Worm (Caenorhabditis elegans) whole organism, L4 larva: ENCODE data around the gene C49F8.15.

Experiments
- F37D6.2 ChIP-seq: sonication (generic microtip); optimal IDR thresholded peaks from 2 replicates; lab custom pipeline; 2016; ENCODE audit warnings: mild to moderate bottlenecking, missing genetic modification characterization, missing compliant biosample characterization
- R02D3.7 ChIP-seq: fragments of 150-350 bp; sonication (generic microtip); optimal IDR thresholded peaks from 3 replicates; lab custom pipeline; 2014; ENCODE audit warnings: missing biosample characterization, missing genetic modification characterization
- T20F7.1 ChIP-seq: fragments of 200-800 bp; sonication (Bioruptor generic); optimal IDR thresholded peaks from 2 replicates; lab custom pipeline; 2018; ENCODE audit warnings: mild to moderate bottlenecking, missing genetic modification characterization, missing compliant biosample characterization
- Y75B8A.6 ChIP-seq: fragments of 200-800 bp; sonication (Bioruptor generic); IDR thresholded peaks from 2 replicates; pipeline ENCODE4 v1.3.6; 2022; ENCODE audit warnings: missing genetic modification reagents, missing genetic modification characterization, missing compliant biosample characterization
- aha-1 ChIP-seq: fragments of 150-350 bp; peaks from one replicate; lab custom pipeline; 2014; ENCODE audit warnings: missing biosample characterization, missing genetic modification characterization
- ama-1 ChIP-seq: fragments of 150-350 bp; optimal IDR thresholded peaks from 2 replicates; lab custom pipeline; 2014; ENCODE audit warnings: inconsistent platforms, mixed read lengths
- arid-1 ChIP-seq: fragments of 200-800 bp; sonication (Bioruptor generic); conservative IDR thresholded peaks from 2 replicates; pipeline ENCODE4 v1.3.6; 2022; ENCODE audit warnings: missing genetic modification reagents, missing genetic modification characterization, missing compliant biosample characterization
- ceh-44 ChIP-seq: fragments of 200-800 bp; sonication (Bioruptor generic); IDR thresholded peaks from 2 replicates; pipeline ENCODE4 v1.3.6; 2022; ENCODE audit warnings: missing genetic modification reagents, missing genetic modification characterization, missing compliant biosample characterization
- ceh-82 ChIP-seq: sonication (generic microtip); optimal IDR thresholded peaks from 2 replicates; lab custom pipeline; 2017; ENCODE audit warnings: missing biosample characterization, missing genetic modification characterization
- cey-2 ChIP-seq: sonication (generic microtip); optimal IDR thresholded peaks from 3 replicates; lab custom pipeline; 2017; ENCODE audit warnings: missing genetic modification characterization, mild to moderate bottlenecking, missing compliant biosample characterization, antibody characterized with exemption, borderline replicate concordance; ENCODE audit not compliant: insufficient read depth
- ctbp-1 ChIP-seq: fragments of 200-800 bp; sonication (Bioruptor generic); IDR thresholded peaks from 2 replicates; pipeline ENCODE4 v1.3.6; 2022; ENCODE audit warnings: missing genetic modification reagents, missing genetic modification characterization, missing compliant biosample characterization
- daf-16 ChIP-seq, 3 experiments: sonication (generic microtip); optimal IDR thresholded peaks; 2 replicates each; lab custom pipeline; 2016 to 2017; ENCODE audit warnings: missing genetic modification characterization in 3 of 3, missing genetic modification reagents in 3 of 3, mild to moderate bottlenecking in 2 of 3, missing compliant biosample characterization in 2 of 3, missing biosample characterization in 1 of 3, moderate library complexity in 1 of 3
- daf-8 ChIP-seq: fragments of 200-800 bp; sonication (Bioruptor generic); IDR thresholded peaks from 2 replicates; pipeline ENCODE4 v1.3.6; 2022; ENCODE audit warnings: missing genetic modification characterization, missing compliant biosample characterization
- dmd-6 ChIP-seq: fragments of 200-800 bp; sonication (Bioruptor generic); IDR thresholded peaks from 2 replicates; pipeline ENCODE4 v1.3.6; 2022; ENCODE audit warnings: missing genetic modification reagents, missing genetic modification characterization, missing compliant biosample characterization
- dmd-9 ChIP-seq: fragments of 200-800 bp; sonication (Bioruptor generic); IDR thresholded peaks from 2 replicates; pipeline ENCODE4 v1.3.6; 2022; ENCODE audit warnings: missing genetic modification reagents, missing genetic modification characterization, missing compliant biosample characterization
- dpl-1 ChIP-seq: fragments of 150-350 bp; optimal IDR thresholded peaks from 2 replicates; lab custom pipeline; 2014; ENCODE audit warnings: missing biosample characterization, missing genetic modification reagents, missing genetic modification characterization
- dve-1 ChIP-seq: sonication (generic microtip); optimal IDR thresholded peaks from 2 replicates; lab custom pipeline; 2017; ENCODE audit warnings: antibody characterized with exemption, mild to moderate bottlenecking, missing genetic modification characterization, missing compliant biosample characterization; ENCODE audit not compliant: insufficient read depth
- egl-43 ChIP-seq: fragments of 200-800 bp; sonication (Bioruptor generic); IDR thresholded peaks from 2 replicates; pipeline ENCODE4 v1.3.6; 2022; ENCODE audit warnings: missing genetic modification reagents, missing genetic modification characterization, missing compliant biosample characterization
- fkh-10 ChIP-seq: fragments of 150-350 bp; optimal IDR thresholded peaks from 2 replicates; lab custom pipeline; 2014; ENCODE audit warnings: missing biosample characterization, missing genetic modification reagents, missing genetic modification characterization
- hif-1 ChIP-seq, 2 experiments: sonication (generic microtip); optimal IDR thresholded peaks; 2 replicates each; lab custom pipeline; 2016 to 2017; ENCODE audit warnings: missing compliant biosample characterization in 2 of 2, missing genetic modification characterization in 2 of 2, missing genetic modification reagents in 2 of 2, missing genotype in 2 of 2, mild to moderate bottlenecking in 1 of 2
- hlh-11 ChIP-seq: fragments of 200-800 bp; sonication (Bioruptor generic); optimal IDR thresholded peaks from 2 replicates; lab custom pipeline; 2018; ENCODE audit warnings: mild to moderate bottlenecking, missing genetic modification characterization, missing compliant biosample characterization
- hlh-30 ChIP-seq: sonication (generic microtip); optimal IDR thresholded peaks from 2 replicates; lab custom pipeline; 2017; ENCODE audit warnings: antibody characterized with exemption, mild to moderate bottlenecking, missing genetic modification characterization, missing compliant biosample characterization; ENCODE audit not compliant: insufficient read depth
- lin-1 ChIP-seq: fragments of 200-800 bp; sonication (Bioruptor generic); IDR thresholded peaks from 2 replicates; pipeline ENCODE4 v1.3.6; 2022; ENCODE audit warnings: missing genetic modification reagents, missing genetic modification characterization, missing compliant biosample characterization
- lin-15B ChIP-seq: fragments of 150-350 bp; sonication (generic microtip); optimal IDR thresholded peaks from 3 replicates; lab custom pipeline; 2014; ENCODE audit warnings: missing biosample characterization, missing genetic modification characterization
- lin-29 ChIP-seq: fragments of 200-800 bp; sonication (Bioruptor generic); IDR thresholded peaks from 2 replicates; pipeline ENCODE4 v1.3.6; 2022; ENCODE audit warnings: missing genetic modification reagents, missing genetic modification characterization, missing compliant biosample characterization
- lsy-2 ChIP-seq, 2 experiments: fragments of 150-350 bp in 1 of 2; sonication (generic microtip) in 1 of 2; optimal IDR thresholded peaks; 2 replicates each; lab custom pipeline; 2014 to 2017; ENCODE audit warnings: missing biosample characterization in 2 of 2, missing genetic modification characterization in 2 of 2
- madf-9 ChIP-seq: fragments of 200-800 bp; sonication (Bioruptor generic); conservative IDR thresholded peaks from 2 replicates; pipeline ENCODE4 v1.3.6; 2022; ENCODE audit warnings: missing genetic modification reagents, missing genetic modification characterization, missing compliant biosample characterization
- mdl-1 ChIP-seq, 2 experiments: fragments of 150-350 bp in 1 of 2; sonication (generic microtip) in 1 of 2; optimal IDR thresholded peaks; 2 replicates each; lab custom pipeline; 2014 to 2017; ENCODE audit warnings: missing biosample characterization in 2 of 2, missing genetic modification characterization in 2 of 2
- mes-2 ChIP-seq: sonication (generic microtip); optimal IDR thresholded peaks from 2 replicates; lab custom pipeline; 2016; ENCODE audit warnings: missing genotype, mild to moderate bottlenecking, missing genetic modification characterization, missing compliant biosample characterization; ENCODE audit not compliant: poor library complexity, severe bottlenecking
- nhr-102 ChIP-seq: sonication (generic microtip); optimal IDR thresholded peaks from 2 replicates; lab custom pipeline; 2016; ENCODE audit warnings: mild to moderate bottlenecking, missing genetic modification characterization, moderate library complexity, missing compliant biosample characterization
- nhr-111 ChIP-seq: fragments of 200-800 bp; sonication (Bioruptor generic); optimal IDR thresholded peaks from 2 replicates; lab custom pipeline; 2018; ENCODE audit warnings: mild to moderate bottlenecking, missing genetic modification characterization, missing compliant biosample characterization
- nhr-237 ChIP-seq: sonication (generic microtip); optimal IDR thresholded peaks from 2 replicates; lab custom pipeline; 2017; ENCODE audit warnings: missing biosample characterization, missing genetic modification characterization
- nhr-28 ChIP-seq: fragments of 150-350 bp; optimal IDR thresholded peaks from 2 replicates; lab custom pipeline; 2014; ENCODE audit warnings: missing biosample characterization, missing genetic modification characterization
- nhr-41 ChIP-seq: fragments of 200-800 bp; sonication (Bioruptor generic); IDR thresholded peaks from 2 replicates; pipeline ENCODE4 v1.3.6; 2022; ENCODE audit warnings: missing genetic modification reagents, missing genetic modification characterization, missing compliant biosample characterization
- nhr-42 ChIP-seq: fragments of 200-800 bp; sonication (Bioruptor generic); IDR thresholded peaks from 2 replicates; pipeline ENCODE4 v1.3.6; 2022; ENCODE audit warnings: missing genetic modification characterization, missing compliant biosample characterization
- nhr-48 ChIP-seq: sonication (generic microtip); optimal IDR thresholded peaks from 2 replicates; lab custom pipeline; 2016; ENCODE audit warnings: mild to moderate bottlenecking, missing genetic modification characterization, missing compliant biosample characterization
- nhr-77 ChIP-seq: fragments of 150-350 bp; optimal IDR thresholded peaks from 2 replicates; lab custom pipeline; 2014; ENCODE audit warnings: missing biosample characterization, missing genetic modification characterization
- pha-4 ChIP-seq, 2 experiments: fragments of 150-350 bp in 1 of 2; fragments of 200-800 bp in 1 of 2; sonication (Bioruptor generic) in 1 of 2; IDR thresholded peaks in 1 of 2; optimal IDR thresholded peaks in 1 of 2; 2 replicates each; pipeline versions ENCODE4 v1.3.6 to Lab custom; 2014 to 2022; ENCODE audit warnings: missing genetic modification characterization in 2 of 2, missing genetic modification reagents in 2 of 2, missing biosample characterization in 1 of 2, missing compliant biosample characterization in 1 of 2
- pqm-1 ChIP-seq: sonication (generic microtip); optimal IDR thresholded peaks from 2 replicates; lab custom pipeline; 2017; ENCODE audit warnings: missing biosample characterization, missing genetic modification characterization
- saeg-2 ChIP-seq: fragments of 200-800 bp; sonication (Bioruptor generic); IDR thresholded peaks from 2 replicates; pipeline ENCODE4 v1.3.6; 2022; ENCODE audit warnings: missing genetic modification reagents, missing genetic modification characterization, missing compliant biosample characterization
- tag-97 ChIP-seq: fragments of 200-800 bp; sonication (Bioruptor generic); IDR thresholded peaks from 2 replicates; pipeline ENCODE4 v1.3.6; 2022; ENCODE audit warnings: missing genetic modification characterization, missing compliant biosample characterization
- tra-1 ChIP-seq: fragments of 200-800 bp; sonication (Bioruptor generic); IDR thresholded peaks from 2 replicates; pipeline ENCODE4 v1.3.6; 2022; ENCODE audit warnings: missing genetic modification reagents, missing genetic modification characterization, missing compliant biosample characterization
- unc-62 ChIP-seq, 3 experiments: fragments of 150-350 bp in 1 of 3; sonication (generic microtip); optimal IDR thresholded peaks in 2 of 3; peaks in 1 of 3; 1 replicate in 1 of 3; 2 replicates in 2 of 3; lab custom pipeline; 2014 to 2017; ENCODE audit warnings: missing biosample characterization in 3 of 3, missing genetic modification characterization in 3 of 3, missing genetic modification reagents in 3 of 3, missing genotype in 1 of 3
- vab-7 ChIP-seq: fragments of 200-800 bp; sonication (Bioruptor generic); IDR thresholded peaks from 2 replicates; pipeline ENCODE4 v1.3.6; 2022; ENCODE audit warnings: missing genetic modification reagents, missing genetic modification characterization, missing compliant biosample characterization
- zfp-2 ChIP-seq: sonication (generic microtip); optimal IDR thresholded peaks from 2 replicates; lab custom pipeline; 2016; ENCODE audit warnings: mild to moderate bottlenecking, missing genetic modification characterization, missing compliant biosample characterization
- zfp-3 ChIP-seq: fragments of 200-800 bp; sonication (Bioruptor generic); conservative IDR thresholded peaks from 2 replicates; pipeline ENCODE4 v1.3.6; 2022; ENCODE audit warnings: missing genetic modification reagents, missing genetic modification characterization, missing compliant biosample characterization
- zip-11 ChIP-seq: fragments of 200-800 bp; sonication (Bioruptor generic); IDR thresholded peaks from 2 replicates; pipeline ENCODE4 v1.3.6; 2022; ENCODE audit warnings: missing genetic modification characterization, missing compliant biosample characterization
- zip-2 ChIP-seq: fragments of 150-350 bp; optimal IDR thresholded peaks from 2 replicates; lab custom pipeline; 2014; ENCODE audit warnings: missing biosample characterization, missing genetic modification characterization
- ztf-7 ChIP-seq: fragments of 150-350 bp; optimal IDR thresholded peaks from 2 replicates; lab custom pipeline; 2014; ENCODE audit warnings: missing biosample characterization, missing genetic modification characterization

The C49F8.15 gene

ce11 chrX:13360632-13361031 lies 1.8 kb downstream of the C49F8.15 start:
- TF ChIP-seq nhr-41 (GFP tag; lab: Robert Waterston, UW) = no peak
- no peak for TF ChIP-seq lin-15B (tag; lab: Kevin White, UChicago)
- TF ChIP-seq nhr-48 (tag; lab: Kevin White, UChicago) = peak; percentile 85
- TF ChIP-seq dve-1 = peak; percentile 88
- no peak for TF ChIP-seq tag-97 (GFP tag; lab: Robert Waterston, UW)
- TF ChIP-seq tra-1 (GFP tag; lab: Robert Waterston, UW) = peak; percentile 38; the same call in 1 of the 2 replicates
- TF ChIP-seq ctbp-1 (GFP tag; lab: Robert Waterston, UW) = no peak
- peak; percentile 61 for TF ChIP-seq hlh-30 (tag; lab: Kevin White, UChicago)
- no peak for TF ChIP-seq R02D3.7
- peak; percentile 97 for TF ChIP-seq dmd-6 (GFP tag; lab: Robert Waterston, UW)
- no peak for TF ChIP-seq nhr-111 (GFP tag; lab: Kevin White, UChicago)
- no peak for TF ChIP-seq ceh-44 (GFP tag; lab: Robert Waterston, UW)
- no peak for TF ChIP-seq zip-11 (GFP tag; lab: Robert Waterston, UW)
- TF ChIP-seq nhr-77 (tag; lab: Kevin White, UChicago) = peak; percentile 11
- no peak for TF ChIP-seq nhr-237 (tag; lab: Kevin White, UChicago)
- TF ChIP-seq dpl-1 (GFP tag; lab: Kevin White, UChicago) = no peak
- TF ChIP-seq egl-43 = no peak
- peak; percentile 47 for TF ChIP-seq T20F7.1 (GFP tag; lab: Kevin White, UChicago)
- no peak for TF ChIP-seq dmd-9 (GFP tag; lab: Robert Waterston, UW)
- TF ChIP-seq vab-7 (GFP tag; lab: Robert Waterston, UW) = no peak
- TF ChIP-seq ama-1 (lab: Kevin White, UChicago) = no peak
- TF ChIP-seq daf-16 (GFP tag; optimal IDR thresholded peaks at IDR 0.05; lab: Kevin White, UChicago) = no peak
- peak; percentile 65 for TF ChIP-seq daf-16 (tag; optimal IDR thresholded peaks at IDR 0.05; lab: Kevin White, UChicago)
- TF ChIP-seq hif-1 (tag; optimal IDR thresholded peaks at IDR 0.05; lab: Kevin White, UChicago) = peak in 1 of 2 experiments; percentile 60
- no peak for TF ChIP-seq saeg-2 (GFP tag; lab: Robert Waterston, UW)
- TF ChIP-seq Y75B8A.6 = no peak
- no peak for TF ChIP-seq aha-1 (tag; lab: Kevin White, UChicago)
- no peak for TF ChIP-seq pha-4 (GFP tag; IDR thresholded peaks at IDR 0.05; lab: Robert Waterston, UW)
- no peak for TF ChIP-seq pha-4 (tag; optimal IDR thresholded peaks at IDR 0.05; lab: Kevin White, UChicago)
- no peak for TF ChIP-seq lin-29 (GFP tag; lab: Robert Waterston, UW)
- TF ChIP-seq daf-8 = no peak
- TF ChIP-seq unc-62 (GFP tag; optimal IDR thresholded peaks at IDR 0.05 in 1 of 2; lab: Kevin White, UChicago) = peak in 1 of 2 experiments; percentile 89
- no peak for TF ChIP-seq unc-62 (tag; optimal IDR thresholded peaks at IDR 0.05; lab: Kevin White, UChicago)
- TF ChIP-seq lin-1 = no peak
- TF ChIP-seq F37D6.2 (tag; lab: Kevin White, UChicago) = no peak
- peak; percentile 46 for TF ChIP-seq nhr-102 (tag; lab: Kevin White, UChicago)
- peak; percentile 57 for TF ChIP-seq nhr-28 (tag; lab: Kevin White, UChicago)
- no peak for TF ChIP-seq zfp-2
- no peak for TF ChIP-seq zip-2 (tag; lab: Kevin White, UChicago)
- TF ChIP-seq hlh-11 (tag; lab: Kevin White, UChicago) = peak; percentile 83
- TF ChIP-seq madf-9 (GFP tag; lab: Robert Waterston, UW) = no peak
- TF ChIP-seq zfp-3 = no peak
- TF ChIP-seq mes-2 (tag; lab: Kevin White, UChicago) = peak; percentile 4
- TF ChIP-seq fkh-10 (GFP tag; lab: Kevin White, UChicago) = no peak
- peak; percentile 55 for TF ChIP-seq pqm-1
- TF ChIP-seq ceh-82 (tag; lab: Kevin White, UChicago) = no peak
- TF ChIP-seq lsy-2 (tag; optimal IDR thresholded peaks at IDR 0.05; lab: Kevin White, UChicago) = peak in 1 of 2 experiments; percentile 30
- no peak for TF ChIP-seq arid-1
- TF ChIP-seq ztf-7 = no peak
- TF ChIP-seq nhr-42 (GFP tag; lab: Robert Waterston, UW) = no peak
- TF ChIP-seq mdl-1 (tag; optimal IDR thresholded peaks at IDR 0.05; lab: Kevin White, UChicago) = peak in 1 of 2 experiments; percentile 40
- TF ChIP-seq cey-2 (tag; lab: Kevin White, UChicago) = no peak
